Fruit fly (Drosophila melanogaster) whole organism, embryonic: ENCODE data around the gene mRpL4.
A peak's percentile ranks its signal among the peaks of the same experiment; 100 is the strongest.

Experiments
- Ada2b ChIP-seq: fragments of 200-800 bp; sonication (Bioruptor generic); IDR thresholded peaks from 2 replicates; pipeline ENCODE4 v1.3.6; 2022; ENCODE audit warnings: missing biosample characterization, missing genetic modification characterization
- Atf-2 ChIP-seq: fragments of 200-800 bp; sonication (Bioruptor generic); optimal IDR thresholded peaks from 2 replicates; lab custom pipeline; 2016; ENCODE audit warnings: missing biosample characterization, missing genetic modification characterization
- CG10462 ChIP-seq: fragments of 200-800 bp; sonication (Bioruptor generic); optimal IDR thresholded peaks from 2 replicates; lab custom pipeline; 2016; ENCODE audit warnings: missing biosample characterization, missing genetic modification characterization
- CG12236 ChIP-seq: fragments of 200-800 bp; sonication (Bioruptor generic); optimal IDR thresholded peaks from 2 replicates; lab custom pipeline; 2016; ENCODE audit warnings: missing biosample characterization, missing genetic modification characterization
- CG14014 ChIP-seq: fragments of 200-800 bp; sonication (Bioruptor generic); IDR thresholded peaks from 2 replicates; pipeline ENCODE4 v1.3.6; 2022; ENCODE audit warnings: missing biosample characterization, missing genetic modification characterization
- CG14667 ChIP-seq: fragments of 200-800 bp; sonication (Bioruptor generic); IDR thresholded peaks from 2 replicates; pipeline ENCODE4 v1.3.6; 2022; ENCODE audit warnings: missing biosample characterization, missing genetic modification characterization
- CG16863 ChIP-seq: fragments of 200-800 bp; sonication (Bioruptor generic); optimal IDR thresholded peaks from 3 replicates; lab custom pipeline; 2016; ENCODE audit warnings: missing biosample characterization, missing genetic modification characterization
- CG17385 ChIP-seq: fragments of 200-800 bp; sonication (Bioruptor generic); optimal IDR thresholded peaks from 3 replicates; lab custom pipeline; 2018; ENCODE audit warnings: missing biosample characterization, mild to moderate bottlenecking, missing genetic modification characterization
- CG18599 ChIP-seq: fragments of 200-800 bp; sonication (Bioruptor generic); optimal IDR thresholded peaks from 3 replicates; lab custom pipeline; 2017; ENCODE audit warnings: missing biosample characterization, missing genetic modification characterization, mild to moderate bottlenecking, moderate library complexity, missing genetic modification reagents
- CG2875 ChIP-seq: fragments of 200-800 bp; sonication (Bioruptor generic); optimal IDR thresholded peaks from 2 replicates; lab custom pipeline; 2017; ENCODE audit warnings: missing biosample characterization, mild to moderate bottlenecking, missing genetic modification characterization, missing genetic modification reagents
- CG3065 ChIP-seq: fragments of 200-800 bp; sonication (Bioruptor generic); optimal IDR thresholded peaks from 2 replicates; lab custom pipeline; 2016; ENCODE audit warnings: missing biosample characterization, missing genetic modification characterization
- CG3407 ChIP-seq: fragments of 200-800 bp; sonication (Bioruptor generic); optimal IDR thresholded peaks from 2 replicates; lab custom pipeline; 2018; ENCODE audit warnings: missing biosample characterization, mild to moderate bottlenecking, missing genetic modification characterization
- CG4707 ChIP-seq: fragments of 200-800 bp; sonication (Bioruptor generic); optimal IDR thresholded peaks from 2 replicates; lab custom pipeline; 2018; ENCODE audit warnings: missing biosample characterization, mild to moderate bottlenecking, missing genetic modification characterization, moderate library complexity
- CG4730 ChIP-seq: fragments of 200-800 bp; sonication (Bioruptor generic); IDR thresholded peaks from 2 replicates; pipeline ENCODE4 v1.3.6; 2022; ENCODE audit warnings: missing biosample characterization, missing genetic modification characterization
- CG5180 ChIP-seq: fragments of 200-800 bp; sonication (Bioruptor generic); optimal IDR thresholded peaks from 3 replicates; lab custom pipeline; 2017; ENCODE audit warnings: missing biosample characterization, missing genetic modification characterization, mild to moderate bottlenecking, moderate library complexity, missing genetic modification reagents
- CG9727 ChIP-seq: fragments of 200-800 bp; sonication (Bioruptor generic); optimal IDR thresholded peaks from 3 replicates; lab custom pipeline; 2017; ENCODE audit warnings: missing biosample characterization, mild to moderate bottlenecking, missing genetic modification characterization
- CTCF ChIP-seq: fragments of 200-800 bp; sonication (Bioruptor generic); optimal IDR thresholded peaks from 2 replicates; lab custom pipeline; 2017; ENCODE audit warnings: missing biosample characterization, mild to moderate bottlenecking, missing genetic modification characterization, moderate library complexity
- CrebB ChIP-seq: fragments of 200-800 bp; sonication (Bioruptor generic); optimal IDR thresholded peaks from 3 replicates; lab custom pipeline; 2018; ENCODE audit warnings: missing biosample characterization, mild to moderate bottlenecking, missing genetic modification characterization
- Dip3 ChIP-seq: fragments of 200-800 bp; sonication (Bioruptor generic); optimal IDR thresholded peaks from 3 replicates; lab custom pipeline; 2016; ENCODE audit warnings: missing biosample characterization, missing genetic modification characterization
- Doc3 ChIP-seq: fragments of 200-800 bp; sonication (Bioruptor generic); IDR thresholded peaks from 3 replicates; pipeline ENCODE4 v1.3.6; 2022; ENCODE audit warnings: missing biosample characterization, missing genetic modification characterization; ENCODE audit not compliant: partially characterized antibody
- H2.0 ChIP-seq: fragments of 200-800 bp; sonication (Bioruptor generic); IDR thresholded peaks from 2 replicates; pipeline ENCODE4 v1.3.6; 2022; ENCODE audit warnings: missing biosample characterization, missing genetic modification characterization
- HLH3B ChIP-seq: fragments of 200-800 bp; sonication (Bioruptor generic); IDR thresholded peaks from 2 replicates; pipeline ENCODE4 v1.3.6; 2022; ENCODE audit warnings: missing biosample characterization, missing genetic modification characterization
- HLH54F ChIP-seq: fragments of 200-800 bp; sonication (Bioruptor generic); optimal IDR thresholded peaks from 3 replicates; lab custom pipeline; 2016; ENCODE audit warnings: missing biosample characterization, missing genetic modification characterization
- Hsf ChIP-seq: fragments of 200-800 bp; sonication (Bioruptor generic); optimal IDR thresholded peaks from 3 replicates; lab custom pipeline; 2016; ENCODE audit warnings: missing biosample characterization, missing genetic modification characterization
- Kr ChIP-seq: fragments of 200-800 bp; sonication (Bioruptor generic); optimal IDR thresholded peaks from 2 replicates; lab custom pipeline; 2017; ENCODE audit warnings: missing biosample characterization, mild to moderate bottlenecking, missing genetic modification characterization
- Opbp ChIP-seq: fragments of 200-800 bp; sonication (Bioruptor generic); IDR thresholded peaks from 3 replicates; pipeline ENCODE4 v1.3.6; 2022; ENCODE audit warnings: missing biosample characterization, missing genetic modification characterization; ENCODE audit not compliant: partially characterized antibody
- Optix ChIP-seq: fragments of 200-800 bp; sonication (Bioruptor generic); IDR thresholded peaks from 3 replicates; pipeline ENCODE4 v1.3.6; 2022; ENCODE audit warnings: missing biosample characterization, missing genetic modification characterization
- Poxn ChIP-seq: fragments of 200-800 bp; sonication (Bioruptor generic); IDR thresholded peaks from 2 replicates; pipeline ENCODE4 v1.3.6; 2022; ENCODE audit warnings: missing biosample characterization, missing genetic modification characterization
- Side ChIP-seq: fragments of 200-800 bp; sonication (Bioruptor generic); optimal IDR thresholded peaks from 2 replicates; lab custom pipeline; 2016; ENCODE audit warnings: missing biosample characterization, missing genetic modification characterization
- Sox102F ChIP-seq: fragments of 200-800 bp; sonication (Bioruptor generic); optimal IDR thresholded peaks from 2 replicates; lab custom pipeline; 2018; ENCODE audit warnings: missing biosample characterization, mild to moderate bottlenecking, missing genetic modification characterization, moderate library complexity
- abd-A ChIP-seq: fragments of 200-800 bp; sonication (Bioruptor generic); optimal IDR thresholded peaks from 3 replicates; lab custom pipeline; 2019; ENCODE audit warnings: missing biosample characterization, mild to moderate bottlenecking, missing genetic modification characterization, moderate library complexity
- ac ChIP-seq: fragments of 200-800 bp; sonication (Bioruptor generic); optimal IDR thresholded peaks from 3 replicates; lab custom pipeline; 2017; ENCODE audit warnings: missing biosample characterization, mild to moderate bottlenecking, missing genetic modification characterization
- ash1 ChIP-seq: fragments of 200-800 bp; sonication (Bioruptor generic); optimal IDR thresholded peaks from 2 replicates; lab custom pipeline; 2018; ENCODE audit warnings: missing biosample characterization, mild to moderate bottlenecking, missing genetic modification characterization
- bowl ChIP-seq: fragments of 200-800 bp; sonication (Bioruptor generic); IDR thresholded peaks from 2 replicates; pipeline ENCODE4 v1.3.6; 2022; ENCODE audit warnings: missing biosample characterization, missing genetic modification characterization
- dati ChIP-seq: fragments of 200-800 bp; sonication (Bioruptor generic); IDR thresholded peaks from 2 replicates; pipeline ENCODE4 v1.3.6; 2022; ENCODE audit warnings: missing biosample characterization, missing genetic modification characterization
- dpn ChIP-seq, 2 experiments: fragments of 200-800 bp; sonication (Bioruptor generic); optimal IDR thresholded peaks; 3 replicates each; lab custom pipeline; 2016; ENCODE audit warnings: missing biosample characterization in 2 of 2, missing genetic modification characterization in 2 of 2
- fd96Cb ChIP-seq: fragments of 200-800 bp; sonication (Bioruptor generic); optimal IDR thresholded peaks from 2 replicates; lab custom pipeline; 2018; ENCODE audit warnings: missing biosample characterization, mild to moderate bottlenecking, missing genetic modification characterization, moderate library complexity
- gce ChIP-seq: fragments of 200-800 bp; sonication (Bioruptor generic); IDR thresholded peaks from 3 replicates; pipeline ENCODE4 v1.3.6; 2022; ENCODE audit warnings: missing biosample characterization, missing genetic modification characterization
- gfzf ChIP-seq: fragments of 200-800 bp; sonication (Bioruptor generic); optimal IDR thresholded peaks from 2 replicates; lab custom pipeline; 2016; ENCODE audit warnings: missing biosample characterization, mild to moderate bottlenecking, missing genetic modification characterization, moderate library complexity
- gsb ChIP-seq: fragments of 200-800 bp; sonication (Bioruptor generic); IDR thresholded peaks from 2 replicates; pipeline ENCODE4 v1.3.6; 2022; ENCODE audit warnings: missing biosample characterization, missing genetic modification characterization
- hth ChIP-seq: fragments of >200 bp; optimal IDR thresholded peaks from 2 replicates; lab custom pipeline; 2017; ENCODE audit warnings: inconsistent platforms
- kah ChIP-seq: fragments of 200-800 bp; sonication (Bioruptor generic); optimal IDR thresholded peaks from 2 replicates; lab custom pipeline; 2018; ENCODE audit warnings: missing biosample characterization, mild to moderate bottlenecking, missing genetic modification characterization
- kni ChIP-seq: fragments of 200-800 bp; sonication (Bioruptor generic); optimal IDR thresholded peaks from 3 replicates; lab custom pipeline; 2017; ENCODE audit warnings: mild to moderate bottlenecking, missing biosample characterization, missing genetic modification reagents, missing genetic modification characterization
- mirr ChIP-seq: fragments of 200-800 bp; sonication (Bioruptor generic); optimal IDR thresholded peaks from 3 replicates; lab custom pipeline; 2018; ENCODE audit warnings: missing biosample characterization, mild to moderate bottlenecking, missing genetic modification characterization
- phol ChIP-seq: fragments of 200-800 bp; sonication (Bioruptor generic); optimal IDR thresholded peaks from 3 replicates; lab custom pipeline; 2018; ENCODE audit warnings: missing biosample characterization, mild to moderate bottlenecking, missing genetic modification characterization, moderate library complexity
- psq ChIP-seq: fragments of 200-800 bp; sonication (Bioruptor generic); optimal IDR thresholded peaks from 2 replicates; lab custom pipeline; 2017; ENCODE audit warnings: missing biosample characterization, missing genetic modification characterization
- shn ChIP-seq: fragments of 200-800 bp; sonication (Bioruptor generic); optimal IDR thresholded peaks from 3 replicates; lab custom pipeline; 2016; ENCODE audit warnings: missing biosample characterization, missing genetic modification characterization
- wek ChIP-seq: fragments of 200-800 bp; sonication (Bioruptor generic); optimal IDR thresholded peaks from 3 replicates; lab custom pipeline; 2018; ENCODE audit warnings: missing biosample characterization, mild to moderate bottlenecking, missing genetic modification characterization, moderate library complexity

Gene mRpL4

dm6 chr2L:16285692-16286359, 43.1 kb downstream of the mRpL4 start (continued):
- TF ChIP-seq Sox102F (GFP tag; lab: Kevin White, UChicago), result peak; percentile 94
- TF ChIP-seq shn (GFP tag; lab: Kevin White, UChicago), result peak; percentile 82
- peak; percentile 81 for TF ChIP-seq Atf-2 (GFP tag; lab: Kevin White, UChicago)
- no peak for TF ChIP-seq dati (GFP tag; lab: Robert Waterston, UW)
- no peak for TF ChIP-seq Opbp (GFP tag; lab: Robert Waterston, UW)
- TF ChIP-seq CG18599 (GFP tag; lab: Kevin White, UChicago), result peak; percentile 83
- TF ChIP-seq Dip3 (GFP tag; lab: Kevin White, UChicago), result peak; percentile 86
- TF ChIP-seq Side, result peak; percentile 78
- no peak for TF ChIP-seq kni (GFP tag; lab: Kevin White, UChicago)
- no peak for TF ChIP-seq hth (lab: Kevin White, UChicago)
- no peak for TF ChIP-seq HLH3B (GFP tag; lab: Robert Waterston, UW)
- TF ChIP-seq CG4707 (GFP tag; lab: Kevin White, UChicago), result peak; percentile 71
- TF ChIP-seq gsb (GFP tag; lab: Robert Waterston, UW), result no peak
- TF ChIP-seq Doc3, result no peak

- TF ChIP-seq gfzf (GFP tag; lab: Kevin White, UChicago) (no peak), gce (no peak), ash1 (GFP tag; lab: Kevin White, UChicago) (no peak), CG5180 (GFP tag; lab: Kevin White, UChicago) (peak; percentile 27), HLH54F (peak; percentile 48), H2.0 (GFP tag; lab: Robert Waterston, UW) (no peak), CG16863 (GFP tag; lab: Kevin White, UChicago) (peak; percentile 5), psq (GFP tag; lab: Kevin White, UChicago) (no peak), CG4730 (no peak), phol (tag; lab: Kevin White, UChicago) (peak; percentile 21), bowl (GFP tag; lab: Robert Waterston, UW) (no peak), CG3407 (GFP tag; lab: Kevin White, UChicago) (no peak), kah (peak; percentile 53), CG14014 (GFP tag; lab: Robert Waterston, UW) (no peak), Ada2b (GFP tag; lab: Robert Waterston, UW) (no peak), CG17385 (GFP tag; lab: Kevin White, UChicago) (peak; percentile 27), CTCF (GFP tag; lab: Kevin White, UChicago) (no peak), CG3065 (GFP tag; lab: Kevin White, UChicago) (no peak), mirr (peak; percentile 52), CG9727 (peak; percentile 45), CG2875 (GFP tag; lab: Kevin White, UChicago) (peak; percentile 4), Poxn (GFP tag; lab: Robert Waterston, UW) (no peak), CG12236 (GFP tag; lab: Kevin White, UChicago) (no peak), Kr (GFP tag; lab: Kevin White, UChicago) (peak; percentile 96), abd-A (peak; percentile 54), CrebB (peak; percentile 57), Hsf (peak; percentile 48), wek (GFP tag; lab: Kevin White, UChicago) (peak; percentile 69), CG14667 (GFP tag; lab: Robert Waterston, UW) (no peak), ac (GFP tag; lab: Kevin White, UChicago) (peak; percentile 9), CG10462 (GFP tag; lab: Kevin White, UChicago) (peak; percentile 2), Optix (no peak), dpn (GFP tag; optimal IDR thresholded peaks at IDR 0.05; lab: Kevin White, UChicago) (peak; percentile 56 to 63), fd96Cb (peak; percentile 24)
Observed at dm6 chr2L:16284306-16285299, 44.3 kb downstream of the mRpL4 start.
